Worm (Caenorhabditis elegans) whole organism, midembryonic: ENCODE measurements around the gene snf-10.

Experiments
- T22C8.4 ChIP-seq: fragments of 200-800 bp; sonication (Bioruptor generic); IDR thresholded peaks from 2 replicates; pipeline ENCODE4 v1.3.6; 2022; ENCODE audit warnings: missing genetic modification characterization, missing compliant biosample characterization
- cog-1 ChIP-seq: sonication (generic microtip); optimal IDR thresholded peaks from 2 replicates; lab custom pipeline; 2016; ENCODE audit warnings: missing genetic modification characterization, missing compliant biosample characterization
- flt-1 ChIP-seq: fragments of 200-800 bp; sonication (Bioruptor generic); IDR thresholded peaks from 2 replicates; pipeline ENCODE4 v1.3.6; 2022; ENCODE audit warnings: missing genetic modification characterization, missing compliant biosample characterization
- klf-2 ChIP-seq: fragments of 200-800 bp; sonication (Bioruptor generic); conservative IDR thresholded peaks from 2 replicates; pipeline ENCODE4 v1.3.6; 2022; ENCODE audit warnings: missing genetic modification reagents, missing genetic modification characterization, missing compliant biosample characterization
- med-1 ChIP-seq: sonication (generic microtip); optimal IDR thresholded peaks from 2 replicates; lab custom pipeline; 2017; ENCODE audit warnings: missing genetic modification characterization, mild to moderate bottlenecking, missing compliant biosample characterization, antibody characterized with exemption, missing genetic modification reagents; ENCODE audit not compliant: insufficient read depth
- ref-1 ChIP-seq: fragments of 200-800 bp; sonication (Bioruptor generic); conservative IDR thresholded peaks from 2 replicates; pipeline ENCODE4 v1.3.6; 2022; ENCODE audit warnings: missing genetic modification reagents, missing genetic modification characterization, missing compliant biosample characterization
- tab-1 ChIP-seq: fragments of 200-800 bp; sonication (Bioruptor generic); IDR thresholded peaks from 2 replicates; pipeline ENCODE4 v1.3.6; 2022; ENCODE audit warnings: missing genetic modification characterization, missing compliant biosample characterization
- ztf-23 ChIP-seq: fragments of 200-800 bp; sonication (Bioruptor generic); IDR thresholded peaks from 2 replicates; pipeline ENCODE4 v1.3.6; 2022; ENCODE audit warnings: missing genetic modification reagents, missing genetic modification characterization, missing compliant biosample characterization
- ztf-29 ChIP-seq: fragments of 200-800 bp; sonication (Bioruptor generic); IDR thresholded peaks from 2 replicates; pipeline ENCODE4 v1.3.6; 2022; ENCODE audit warnings: missing genetic modification reagents, missing genetic modification characterization, missing compliant biosample characterization

The snf-10 gene

DNA sequence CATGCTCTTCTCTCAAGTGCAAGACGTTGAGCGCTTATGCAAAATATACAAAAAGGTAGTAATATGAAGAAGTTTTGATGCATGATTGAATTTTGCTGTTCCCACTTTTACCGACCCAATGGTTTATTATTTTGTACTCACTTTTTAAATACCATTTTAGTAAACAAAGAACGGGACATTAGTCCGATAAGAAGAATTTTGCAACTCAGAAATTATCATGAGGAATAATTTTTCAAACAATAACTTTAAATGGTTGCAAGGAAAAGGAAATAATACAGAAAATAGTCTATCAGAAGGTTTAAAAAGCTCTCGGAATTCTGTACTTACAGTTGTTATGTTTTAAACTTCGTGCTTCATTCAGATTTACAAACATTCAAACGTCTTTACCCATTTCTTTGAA is 26.0 kb downstream of the snf-10 start, which contains the start of gene F15H10.9:
Gene F15H10.9, minus strand, starts transcription at position 101 of the 400 bp plus-strand sequence.
- TF ChIP-seq ref-1 (GFP tag; lab: Robert Waterston, UW) (no peak), klf-2 (GFP tag; lab: Robert Waterston, UW) (no peak), T22C8.4 (GFP tag; lab: Robert Waterston, UW) (no peak), ztf-23 (GFP tag; lab: Robert Waterston, UW) (no peak), cog-1 (tag; lab: Kevin White, UChicago) (no peak), flt-1 (GFP tag; lab: Robert Waterston, UW) (no peak), ztf-29 (GFP tag; lab: Robert Waterston, UW) (no peak), med-1 (GFP tag; lab: Kevin White, UChicago) (no peak), tab-1 (no peak)

DNA sequence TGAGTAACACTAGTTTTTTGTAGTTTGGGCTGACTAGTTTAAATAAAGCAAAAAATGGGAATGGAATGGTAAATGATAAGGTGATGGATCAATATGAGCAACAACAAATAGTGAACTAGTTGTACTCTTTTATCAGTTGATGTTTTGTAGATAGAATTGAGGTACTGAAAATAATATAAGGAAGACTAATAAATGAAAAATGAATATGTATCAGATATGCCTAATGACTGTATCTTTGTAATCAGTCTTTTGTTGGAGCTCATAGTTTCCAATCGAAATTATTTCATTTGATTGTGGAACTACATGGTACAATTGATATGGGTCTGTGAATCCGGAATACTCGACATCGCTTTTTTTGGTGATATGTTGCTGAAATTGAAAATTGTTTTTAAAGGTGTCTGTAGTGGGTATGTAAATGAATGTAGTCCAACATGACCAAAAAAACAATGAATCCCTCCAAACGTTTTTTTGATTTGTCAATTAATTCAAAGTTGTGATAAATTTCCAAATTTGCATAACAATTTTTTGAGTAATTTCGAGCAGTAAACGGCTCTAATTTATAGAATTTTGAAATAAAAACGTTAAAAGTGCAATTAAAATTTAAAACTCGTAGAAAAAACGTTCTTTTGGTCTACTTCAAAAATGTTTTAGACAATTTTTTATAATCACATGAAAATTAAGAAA is 30.5 kb downstream of the snf-10 start, which contains the start of gene F15H10.12:
Gene F15H10.12, minus strand, starts transcription at position 51 of the 684 bp plus-strand sequence.
- no peak for TF ChIP-seq T22C8.4 (GFP tag; lab: Robert Waterston, UW)
- TF ChIP-seq ref-1 (GFP tag; lab: Robert Waterston, UW) = no peak
- no peak for TF ChIP-seq ztf-29 (GFP tag; lab: Robert Waterston, UW)
- no peak for TF ChIP-seq klf-2 (GFP tag; lab: Robert Waterston, UW)
- no peak for TF ChIP-seq cog-1 (tag; lab: Kevin White, UChicago)
- TF ChIP-seq tab-1 = no peak
- no peak for TF ChIP-seq med-1 (GFP tag; lab: Kevin White, UChicago)
- no peak for TF ChIP-seq ztf-23 (GFP tag; lab: Robert Waterston, UW)
- TF ChIP-seq flt-1 (GFP tag; lab: Robert Waterston, UW) = no peak

DNA sequence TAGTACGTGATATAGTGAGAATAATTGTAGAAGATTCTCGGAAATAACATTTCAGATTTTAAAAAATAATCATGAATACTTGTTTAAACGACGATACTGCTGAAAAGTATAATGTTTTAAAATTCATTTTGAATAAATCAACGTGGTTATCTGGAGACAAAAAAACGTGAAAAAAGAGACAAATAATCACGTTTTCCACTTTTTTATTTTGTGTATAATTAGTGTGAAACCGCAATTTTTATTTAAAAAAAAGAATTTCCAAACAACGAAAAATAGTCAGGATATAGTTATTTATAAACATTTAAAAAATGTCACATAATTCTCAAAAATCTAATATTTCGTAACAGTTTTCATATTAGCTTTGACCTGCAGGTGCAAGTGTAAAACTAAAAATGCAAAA is 34.3 kb downstream of the snf-10 start, which contains the start of gene F15H10.7:
Gene F15H10.7, minus strand, starts transcription at position 101 of the 400 bp plus-strand sequence.
- TF ChIP-seq T22C8.4 (GFP tag; lab: Robert Waterston, UW) (no peak), ztf-29 (GFP tag; lab: Robert Waterston, UW) (no peak), cog-1 (tag; lab: Kevin White, UChicago) (no peak), med-1 (GFP tag; lab: Kevin White, UChicago) (no peak), flt-1 (GFP tag; lab: Robert Waterston, UW) (no peak), tab-1 (no peak), ref-1 (GFP tag; lab: Robert Waterston, UW) (no peak), ztf-23 (GFP tag; lab: Robert Waterston, UW) (no peak), klf-2 (GFP tag; lab: Robert Waterston, UW) (no peak)

DNA sequence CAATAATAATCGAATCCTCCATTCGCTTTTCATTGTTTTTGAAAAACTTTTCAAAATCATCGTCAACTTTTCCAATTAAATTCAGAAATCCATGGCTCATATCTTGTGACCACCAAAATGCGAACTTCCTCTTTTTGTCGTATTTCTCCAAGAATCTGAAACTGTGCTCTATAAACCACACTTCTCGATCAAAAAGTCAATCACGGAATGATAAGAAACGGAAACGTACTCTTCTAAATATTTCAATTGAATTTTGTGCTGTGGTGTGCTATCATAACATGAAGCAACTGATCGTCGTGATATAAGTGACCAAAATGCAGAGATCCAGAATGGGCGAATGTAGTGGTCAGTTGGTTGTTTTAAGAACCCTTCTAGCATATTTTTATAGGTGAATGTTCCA is 35.9 kb downstream of the snf-10 start:
- TF ChIP-seq ztf-29 (GFP tag; lab: Robert Waterston, UW) = no peak
- no peak for TF ChIP-seq ref-1 (GFP tag; lab: Robert Waterston, UW)
- no peak for TF ChIP-seq flt-1 (GFP tag; lab: Robert Waterston, UW)
- TF ChIP-seq tab-1 = no peak
- no peak for TF ChIP-seq med-1 (GFP tag; lab: Kevin White, UChicago)
- no peak for TF ChIP-seq ztf-23 (GFP tag; lab: Robert Waterston, UW)
- TF ChIP-seq klf-2 (GFP tag; lab: Robert Waterston, UW) = no peak
- TF ChIP-seq cog-1 (tag; lab: Kevin White, UChicago) = no peak
- no peak for TF ChIP-seq T22C8.4 (GFP tag; lab: Robert Waterston, UW)

DNA sequence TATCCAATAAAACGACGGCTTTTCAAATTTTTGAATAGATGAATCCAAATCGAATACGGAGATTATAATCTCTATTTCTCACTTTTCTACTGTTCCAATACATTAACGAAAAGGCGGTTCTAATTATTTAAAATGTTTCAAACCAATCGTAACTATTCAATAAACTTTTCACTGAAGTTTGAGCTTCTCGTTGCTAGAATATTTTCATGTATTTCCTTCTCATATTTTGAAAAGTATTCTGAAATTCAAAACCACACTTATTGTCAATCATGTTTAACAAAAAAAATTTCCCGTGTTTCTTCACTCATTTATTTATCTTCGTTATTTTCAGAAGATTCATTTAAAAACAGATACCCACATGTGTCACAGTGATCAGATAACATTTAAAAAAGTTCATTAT is 37.8 kb downstream of the snf-10 start, which contains the start of gene F15H10.8:
Gene F15H10.8, minus strand, starts transcription at position 101 of the 400 bp plus-strand sequence.
- no peak for TF ChIP-seq klf-2 (GFP tag; lab: Robert Waterston, UW)
- TF ChIP-seq ztf-23 (GFP tag; lab: Robert Waterston, UW) = no peak
- TF ChIP-seq tab-1 = no peak
- no peak for TF ChIP-seq med-1 (GFP tag; lab: Kevin White, UChicago)

DNA sequence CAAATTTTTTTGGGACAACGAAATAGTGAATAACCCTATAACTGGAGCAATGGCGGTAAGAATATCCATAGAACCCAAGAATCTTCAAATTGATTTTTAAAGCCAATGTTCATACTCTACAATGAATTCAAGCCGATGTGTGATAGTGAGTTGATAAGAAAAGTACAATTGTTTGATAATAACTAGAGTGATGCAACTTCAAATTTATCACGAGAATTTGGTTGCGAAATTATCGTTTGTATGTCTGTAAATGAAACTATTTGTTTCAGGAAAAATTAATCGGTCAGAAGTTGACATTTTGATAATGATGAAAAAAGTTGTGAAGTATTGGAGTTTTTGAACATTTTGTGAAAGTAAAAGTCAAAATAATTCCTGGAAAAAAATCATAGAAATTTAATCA is 41.3 kb downstream of the snf-10 start:
- TF ChIP-seq klf-2 (GFP tag; lab: Robert Waterston, UW) = no peak
- TF ChIP-seq ztf-23 (GFP tag; lab: Robert Waterston, UW) = no peak
- no peak for TF ChIP-seq tab-1
- no peak for TF ChIP-seq ref-1 (GFP tag; lab: Robert Waterston, UW)
- no peak for TF ChIP-seq med-1 (GFP tag; lab: Kevin White, UChicago)
- TF ChIP-seq ztf-29 (GFP tag; lab: Robert Waterston, UW) = no peak
- no peak for TF ChIP-seq T22C8.4 (GFP tag; lab: Robert Waterston, UW)
- no peak for TF ChIP-seq cog-1 (tag; lab: Kevin White, UChicago)
- no peak for TF ChIP-seq flt-1 (GFP tag; lab: Robert Waterston, UW)

DNA sequence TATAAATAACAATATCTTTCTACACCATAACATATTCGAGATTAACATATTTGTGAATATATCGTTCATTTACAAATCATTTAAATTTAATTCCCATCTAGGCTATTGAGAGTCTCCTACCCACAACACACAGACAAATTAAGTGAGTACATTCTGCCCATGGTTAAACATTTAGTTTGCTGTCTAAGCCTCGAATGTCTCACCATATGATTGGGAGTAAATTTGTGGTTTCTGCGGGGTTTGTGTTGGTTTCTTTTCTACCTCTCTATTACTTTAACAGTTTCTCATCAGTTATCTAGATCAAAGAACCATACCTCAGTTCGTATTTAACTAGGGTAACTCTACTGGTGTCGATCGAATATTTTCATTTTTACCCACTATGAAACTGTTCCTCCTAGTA is 42.2 kb downstream of the snf-10 start, which contains the start of gene ugt-2:
Gene ugt-2, plus strand, starts transcription at position 371 of the 400 bp plus-strand sequence.
- TF ChIP-seq med-1 (GFP tag; lab: Kevin White, UChicago) = no peak

DNA sequence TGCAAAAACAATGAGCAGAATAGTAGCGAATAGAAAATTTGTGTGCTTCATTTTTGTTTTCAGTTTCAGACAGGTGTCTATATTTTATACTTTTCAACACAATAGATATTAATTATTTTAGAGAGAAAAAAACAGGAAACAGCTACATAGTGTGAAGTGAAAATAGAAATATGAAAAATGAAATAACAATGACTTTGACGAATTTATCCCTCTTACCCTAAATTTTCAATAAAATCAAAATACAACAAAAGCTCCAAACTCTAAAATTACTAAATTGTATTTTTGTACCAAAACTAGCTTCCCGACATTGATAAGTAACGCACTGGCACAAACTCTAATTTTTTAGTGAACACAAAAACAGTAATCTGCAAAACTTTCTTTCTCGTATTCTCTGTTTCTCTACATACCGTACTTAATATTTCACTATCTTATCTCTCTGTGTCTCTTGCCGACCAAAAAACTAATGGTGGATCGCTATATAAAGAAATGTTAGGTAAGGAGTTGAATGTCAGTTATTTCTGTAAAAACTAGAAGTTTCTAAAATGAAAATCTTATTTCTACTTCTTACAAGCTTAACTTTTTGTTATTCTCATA is 45.4 kb downstream of the snf-10 start, which contains the start of the genes col-151 and ugt-1:
Gene col-151, minus strand, starts transcription at position 51 of the 594 bp plus-strand sequence.
Gene ugt-1, plus strand, starts transcription at position 491 of the 594 bp plus-strand sequence.
- TF ChIP-seq klf-2 (GFP tag; lab: Robert Waterston, UW) = no peak
- no peak for TF ChIP-seq ref-1 (GFP tag; lab: Robert Waterston, UW)
- TF ChIP-seq tab-1 = no peak

DNA sequence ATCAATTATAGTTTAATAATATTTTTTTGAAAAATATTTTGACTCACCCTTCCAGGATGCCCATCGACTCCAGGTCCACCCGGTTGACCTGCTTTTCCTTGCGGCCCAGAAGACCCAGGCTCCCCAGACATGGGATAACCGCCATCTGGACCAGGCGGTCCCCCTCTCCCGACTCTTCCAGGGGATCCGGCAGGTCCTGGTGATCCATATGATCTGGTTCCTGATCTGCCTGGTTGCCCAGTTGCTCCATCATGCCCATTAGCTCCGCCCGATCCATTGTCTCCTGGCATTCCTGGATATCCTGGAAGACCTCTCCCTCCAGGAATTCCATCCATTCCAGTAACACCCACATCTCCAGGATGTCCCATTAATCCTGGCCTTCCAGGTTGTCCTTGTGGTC is 46.9 kb downstream of the snf-10 start:
- TF ChIP-seq ref-1 (GFP tag; lab: Robert Waterston, UW) = no peak
- TF ChIP-seq ztf-23 (GFP tag; lab: Robert Waterston, UW) = no peak
- TF ChIP-seq med-1 (GFP tag; lab: Kevin White, UChicago) = no peak
- TF ChIP-seq T22C8.4 (GFP tag; lab: Robert Waterston, UW) = no peak
- no peak for TF ChIP-seq cog-1 (tag; lab: Kevin White, UChicago)
- TF ChIP-seq ztf-29 (GFP tag; lab: Robert Waterston, UW) = no peak
- no peak for TF ChIP-seq flt-1 (GFP tag; lab: Robert Waterston, UW)
- no peak for TF ChIP-seq tab-1
- TF ChIP-seq klf-2 (GFP tag; lab: Robert Waterston, UW) = no peak
